Worm (Caenorhabditis elegans) whole organism, late embryonic: ENCODE measurements around the gene ceh-82.

Source experiments
- C38D4.7 ChIP-seq: fragments of 200-800 bp; sonication (Bioruptor generic); optimal IDR thresholded peaks from 2 replicates; lab custom pipeline; 2018; ENCODE audit warnings: mild to moderate bottlenecking, missing genetic modification characterization, moderate library complexity, missing compliant biosample characterization
- F13H6.1 ChIP-seq: sonication (generic microtip); optimal IDR thresholded peaks from 2 replicates; lab custom pipeline; 2016; ENCODE audit warnings: missing genetic modification characterization, missing compliant biosample characterization
- K09A11.1 ChIP-seq: sonication (generic microtip); optimal IDR thresholded peaks from 2 replicates; lab custom pipeline; 2017; ENCODE audit warnings: antibody characterized with exemption, mild to moderate bottlenecking, missing genetic modification characterization, missing compliant biosample characterization; ENCODE audit not compliant: insufficient read depth
- T23F11.4 ChIP-seq: fragments of 200-800 bp; sonication (Bioruptor generic); optimal IDR thresholded peaks from 2 replicates; lab custom pipeline; 2018; ENCODE audit warnings: mild to moderate bottlenecking, missing genetic modification characterization, missing compliant biosample characterization
- ama-1 ChIP-seq: fragments of 150-350 bp; optimal IDR thresholded peaks from 2 replicates; lab custom pipeline; 2014
- ceh-18 ChIP-seq: sonication (generic microtip); optimal IDR thresholded peaks from 2 replicates; lab custom pipeline; 2016; ENCODE audit warnings: missing genetic modification characterization, missing compliant biosample characterization
- ceh-19 ChIP-seq: fragments of 200-800 bp; sonication (Bioruptor generic); optimal IDR thresholded peaks from 2 replicates; lab custom pipeline; 2018; ENCODE audit warnings: mild to moderate bottlenecking, missing genetic modification characterization, missing compliant biosample characterization
- ceh-22 ChIP-seq: sonication (generic microtip); optimal IDR thresholded peaks from 2 replicates; lab custom pipeline; 2017; ENCODE audit warnings: missing biosample characterization, missing genetic modification characterization
- ceh-24 ChIP-seq: sonication (generic microtip); optimal IDR thresholded peaks from 2 replicates; lab custom pipeline; 2016; ENCODE audit warnings: mild to moderate bottlenecking, missing genetic modification characterization, missing compliant biosample characterization
- ceh-30 ChIP-seq: fragments of 150-350 bp; optimal IDR thresholded peaks from 2 replicates; lab custom pipeline; 2014; ENCODE audit warnings: missing biosample characterization, missing genetic modification characterization
- ceh-31 ChIP-seq: sonication (generic microtip); optimal IDR thresholded peaks from 2 replicates; lab custom pipeline; 2016; ENCODE audit warnings: missing genetic modification characterization, missing compliant biosample characterization
- ceh-45 ChIP-seq: fragments of 200-800 bp; sonication (Bioruptor generic); IDR thresholded peaks from 2 replicates; pipeline ENCODE4 v1.3.6; 2022; ENCODE audit warnings: missing genetic modification reagents, missing genetic modification characterization, missing compliant biosample characterization
- ceh-48 ChIP-seq: sonication (generic microtip); optimal IDR thresholded peaks from 2 replicates; lab custom pipeline; 2016; ENCODE audit warnings: missing genetic modification characterization, inconsistent platforms, missing compliant biosample characterization
- ceh-6 ChIP-seq: fragments of 200-800 bp; sonication (Bioruptor generic); optimal IDR thresholded peaks from 2 replicates; lab custom pipeline; 2018; ENCODE audit warnings: mild to moderate bottlenecking, missing genetic modification characterization, missing compliant biosample characterization
- che-1 ChIP-seq: sonication (generic microtip); optimal IDR thresholded peaks from 2 replicates; lab custom pipeline; 2016; ENCODE audit warnings: mild to moderate bottlenecking, missing genetic modification characterization, missing compliant biosample characterization
- dmd-4 ChIP-seq: sonication (generic microtip); optimal IDR thresholded peaks from 2 replicates; lab custom pipeline; 2016; ENCODE audit warnings: borderline replicate concordance, missing genetic modification characterization, missing compliant biosample characterization
- dve-1 ChIP-seq: sonication (generic microtip); optimal IDR thresholded peaks from 2 replicates; lab custom pipeline; 2017; ENCODE audit warnings: antibody characterized with exemption, mild to moderate bottlenecking, missing genetic modification characterization, missing compliant biosample characterization
- elt-4 ChIP-seq: sonication (generic microtip); optimal IDR thresholded peaks from 2 replicates; lab custom pipeline; 2016; ENCODE audit warnings: missing genetic modification characterization, missing compliant biosample characterization
- ets-4 ChIP-seq: sonication (generic microtip); optimal IDR thresholded peaks from 2 replicates; lab custom pipeline; 2016; ENCODE audit warnings: missing genetic modification characterization, missing compliant biosample characterization
- eyg-1 ChIP-seq: sonication (generic microtip); optimal IDR thresholded peaks from 2 replicates; lab custom pipeline; 2016; ENCODE audit warnings: missing genotype, missing genetic modification characterization, missing compliant biosample characterization
- fax-1 ChIP-seq: sonication (generic microtip); optimal IDR thresholded peaks from 2 replicates; lab custom pipeline; 2016; ENCODE audit warnings: missing genotype, missing genetic modification characterization, missing compliant biosample characterization
- fkh-6 ChIP-seq: sonication (generic microtip); optimal IDR thresholded peaks from 2 replicates; lab custom pipeline; 2016; ENCODE audit warnings: missing genetic modification characterization, missing compliant biosample characterization
- gmeb-2 ChIP-seq: sonication (generic microtip); optimal IDR thresholded peaks from 2 replicates; lab custom pipeline; 2016; ENCODE audit warnings: missing genetic modification characterization, inconsistent platforms, missing compliant biosample characterization
- hlh-15 ChIP-seq: sonication (generic microtip); optimal IDR thresholded peaks from 2 replicates; lab custom pipeline; 2016; ENCODE audit warnings: missing genetic modification characterization, missing compliant biosample characterization
- hlh-30 ChIP-seq: sonication (generic microtip); optimal IDR thresholded peaks from 2 replicates; lab custom pipeline; 2017; ENCODE audit warnings: antibody characterized with exemption, missing genetic modification characterization, missing compliant biosample characterization; ENCODE audit not compliant: insufficient read depth
- hlh-6 ChIP-seq: sonication (generic microtip); optimal IDR thresholded peaks from 2 replicates; lab custom pipeline; 2016; ENCODE audit warnings: missing genotype, missing genetic modification characterization, missing compliant biosample characterization
- hlh-8 ChIP-seq: sonication (generic microtip); optimal IDR thresholded peaks from 2 replicates; lab custom pipeline; 2016; ENCODE audit warnings: missing genotype, missing genetic modification characterization, missing compliant biosample characterization
- lim-6 ChIP-seq: sonication (generic microtip); optimal IDR thresholded peaks from 2 replicates; lab custom pipeline; 2016; ENCODE audit warnings: missing genetic modification characterization, missing compliant biosample characterization
- madf-2 ChIP-seq: sonication (generic microtip); optimal IDR thresholded peaks from 2 replicates; lab custom pipeline; 2017; ENCODE audit warnings: missing genetic modification characterization, missing compliant biosample characterization
- nfya-1 ChIP-seq: sonication (generic microtip); optimal IDR thresholded peaks from 2 replicates; lab custom pipeline; 2017; ENCODE audit warnings: missing genetic modification characterization, mild to moderate bottlenecking, missing compliant biosample characterization, antibody characterized with exemption, moderate library complexity
- nhr-232 ChIP-seq: sonication (generic microtip); optimal IDR thresholded peaks from 2 replicates; lab custom pipeline; 2016; ENCODE audit warnings: missing genetic modification characterization, missing compliant biosample characterization
- pax-1 ChIP-seq: fragments of 150-350 bp; optimal IDR thresholded peaks from 2 replicates; lab custom pipeline; 2014; ENCODE audit warnings: missing biosample characterization, missing genetic modification characterization
- pqm-1 ChIP-seq: sonication (generic microtip); optimal IDR thresholded peaks from 2 replicates; lab custom pipeline; 2016; ENCODE audit warnings: missing genetic modification characterization, missing compliant biosample characterization
- sdc-2 ChIP-seq: sonication (generic microtip); optimal IDR thresholded peaks from 2 replicates; lab custom pipeline; 2016; ENCODE audit warnings: missing genotype, missing genetic modification characterization, missing compliant biosample characterization
- sox-2 ChIP-seq: fragments of 200-800 bp; sonication (Bioruptor generic); IDR thresholded peaks from 2 replicates; pipeline ENCODE4 v1.3.6; 2022; ENCODE audit warnings: missing genetic modification reagents, missing genetic modification characterization, missing compliant biosample characterization
- sox-4 ChIP-seq: sonication (generic microtip); optimal IDR thresholded peaks from 2 replicates; lab custom pipeline; 2017; ENCODE audit warnings: mild to moderate bottlenecking, missing genetic modification characterization, inconsistent platforms, missing compliant biosample characterization
- tbx-2 ChIP-seq: sonication (generic microtip); optimal IDR thresholded peaks from 2 replicates; lab custom pipeline; 2016; ENCODE audit warnings: missing genetic modification characterization, missing compliant biosample characterization
- unc-55 ChIP-seq: sonication (generic microtip); optimal IDR thresholded peaks from 2 replicates; lab custom pipeline; 2017; ENCODE audit warnings: missing biosample characterization, missing genetic modification reagents, missing genetic modification characterization
- zip-5 ChIP-seq: sonication (generic microtip); optimal IDR thresholded peaks from 2 replicates; lab custom pipeline; 2016; ENCODE audit warnings: missing genetic modification characterization, missing compliant biosample characterization

Gene ceh-82

DNA sequence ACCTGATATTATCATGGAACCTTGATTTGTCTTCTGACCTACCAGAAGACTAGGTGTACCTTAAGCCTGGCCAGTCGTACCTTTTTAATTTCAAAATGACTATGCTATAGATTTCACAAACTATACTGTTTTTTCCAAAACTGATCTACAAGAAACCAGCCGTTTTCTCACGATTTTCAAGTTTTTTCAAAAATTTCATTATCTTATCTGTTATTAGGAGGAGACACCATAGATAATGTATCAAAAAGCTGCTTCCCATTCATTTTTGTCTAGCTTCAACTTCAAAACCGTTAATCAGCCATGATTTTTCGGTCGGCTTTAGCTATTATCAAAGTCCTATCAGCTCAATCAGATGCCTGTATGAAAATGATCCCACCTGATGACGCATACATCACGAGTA is 10.5 kb downstream of the ceh-82 start, which contains the start of gene F36H5.12:
TSS of gene F36H5.12 (plus strand) at position 301 of the 400 bp plus-strand sequence.
- TF ChIP-seq ceh-24: no peak
- no peak for TF ChIP-seq unc-55 (GFP tag; lab: Kevin White, UChicago)
- TF ChIP-seq madf-2 (tag; lab: Kevin White, UChicago): no peak
- TF ChIP-seq ceh-31 (tag; lab: Kevin White, UChicago): no peak
- no peak for TF ChIP-seq F13H6.1 (tag; lab: Kevin White, UChicago)
- no peak for TF ChIP-seq hlh-6 (tag; lab: Kevin White, UChicago)

- TF ChIP-seq eyg-1 (tag; lab: Kevin White, UChicago) (no peak), che-1 (tag; lab: Kevin White, UChicago) (no peak), ceh-19 (GFP tag; lab: Kevin White, UChicago) (no peak), ceh-30 (tag; lab: Kevin White, UChicago) (no peak), hlh-8 (tag; lab: Kevin White, UChicago) (no peak), sdc-2 (tag; lab: Kevin White, UChicago) (no peak), ama-1 (lab: Kevin White, UChicago) (no peak), fkh-6 (tag; lab: Kevin White, UChicago) (no peak), elt-4 (tag; lab: Kevin White, UChicago) (no peak), dve-1 (tag; lab: Kevin White, UChicago) (no peak), ceh-24 (no peak), hlh-6 (tag; lab: Kevin White, UChicago) (no peak)
- TF ChIP-seq, all 69 proteins: peak for 0
These were observed 12.2 kb downstream of the ceh-82 start, which contains the start of gene clec-19 for ce11 chrII:1744183-1744582. TSS of gene clec-19 (plus strand) at chrII:1744483.

- TF ChIP-seq fax-1 (no peak), sox-2 (GFP tag; lab: Robert Waterston, UW) (no peak), ceh-6 (no peak), tbx-2 (no peak), nhr-232 (tag; lab: Kevin White, UChicago) (no peak), sox-4 (no peak), che-1 (tag; lab: Kevin White, UChicago) (no peak), dmd-4 (no peak), ama-1 (lab: Kevin White, UChicago) (no peak), T23F11.4 (GFP tag; lab: Kevin White, UChicago) (no peak), hlh-15 (no peak), K09A11.1 (no peak), hlh-30 (no peak), hlh-8 (tag; lab: Kevin White, UChicago) (no peak)
These were observed 18.4 kb downstream of the ceh-82 start, which contains the start of the genes F36H5.13 and F36H5.8 for ce11 chrII:1750413-1750812. TSS of gene F36H5.13 (minus strand) at chrII:1750513. TSS of gene F36H5.8 (minus strand) at chrII:1750686.

- no peak for TF ChIP-seq ceh-6
- no peak for TF ChIP-seq sox-2 (GFP tag; lab: Robert Waterston, UW)
- TF ChIP-seq C38D4.7 (GFP tag; lab: Kevin White, UChicago): no peak
- no peak for TF ChIP-seq che-1 (tag; lab: Kevin White, UChicago)
- TF ChIP-seq ceh-19 (GFP tag; lab: Kevin White, UChicago): no peak
- TF ChIP-seq lim-6 (tag; lab: Kevin White, UChicago): no peak
- no peak for TF ChIP-seq ceh-18 (tag; lab: Kevin White, UChicago)
- TF ChIP-seq pax-1 (tag; lab: Kevin White, UChicago): no peak
- TF ChIP-seq hlh-15: no peak
These were observed 21.0 kb downstream of the ceh-82 start, which contains the start of gene F36H5.9 for ce11 chrII:1752990-1753389. TSS of gene F36H5.9 (minus strand) at chrII:1753090.

DNA sequence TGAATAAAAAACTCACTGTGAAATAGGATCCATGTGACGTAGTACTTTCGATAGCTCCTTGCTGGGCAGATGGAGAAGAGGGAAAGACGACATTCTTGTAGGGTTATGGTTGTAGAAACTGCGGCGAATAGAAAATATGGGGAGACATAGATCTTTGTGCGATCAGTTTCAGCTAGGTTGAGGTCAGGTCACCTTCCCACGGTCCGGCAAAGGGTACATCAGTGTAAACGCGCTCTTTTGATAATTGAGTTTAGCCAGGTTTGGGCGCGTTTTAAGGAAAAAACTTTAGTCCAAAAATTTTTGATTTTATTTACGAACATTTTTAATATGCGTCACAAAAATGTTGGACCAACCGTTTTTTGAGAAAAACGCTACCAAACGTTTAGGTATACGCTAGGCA is 24.0 kb downstream of the ceh-82 start, which contains the start of gene F36H5.17:
TSS of gene F36H5.17 (minus strand) at position 101 of the 400 bp plus-strand sequence.
- TF ChIP-seq tbx-2: no peak
- TF ChIP-seq, all 69 proteins: peak for 0

DNA sequence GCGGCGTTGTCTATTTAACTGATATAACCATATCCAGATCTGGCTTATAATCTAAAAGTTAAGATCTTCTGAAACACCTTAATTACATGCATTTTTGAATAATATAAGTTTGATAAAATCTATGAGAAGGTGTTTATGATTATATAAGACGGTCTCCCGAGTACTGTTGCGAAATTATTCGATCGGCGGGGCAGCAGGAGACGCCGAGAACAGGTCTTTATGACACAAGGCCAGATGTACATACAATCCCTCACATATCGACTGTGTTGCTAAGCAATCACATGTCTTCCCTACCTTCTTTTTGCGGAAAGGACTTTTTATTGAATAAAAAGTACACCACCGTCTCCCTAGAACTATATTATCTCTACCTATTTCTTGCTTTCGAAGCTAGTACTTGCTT is 24.6 kb downstream of the ceh-82 start, which contains the start of gene fbxb-53:
TSS of gene fbxb-53 (plus strand) at position 301 of the 400 bp plus-strand sequence.
- TF ChIP-seq dve-1 (tag; lab: Kevin White, UChicago): no peak
- TF ChIP-seq ceh-30 (tag; lab: Kevin White, UChicago): no peak
- TF ChIP-seq elt-4 (tag; lab: Kevin White, UChicago): no peak
- TF ChIP-seq nfya-1 (tag; lab: Kevin White, UChicago): no peak
- TF ChIP-seq tbx-2: no peak
- no peak for TF ChIP-seq ceh-45 (GFP tag; lab: Robert Waterston, UW)
- TF ChIP-seq ets-4 (tag; lab: Kevin White, UChicago): no peak
- no peak for TF ChIP-seq lim-6 (tag; lab: Kevin White, UChicago)
- no peak for TF ChIP-seq ceh-48 (tag; lab: Kevin White, UChicago)
- TF ChIP-seq madf-2 (tag; lab: Kevin White, UChicago): no peak
- no peak for TF ChIP-seq ceh-22 (tag; lab: Kevin White, UChicago)
- TF ChIP-seq gmeb-2 (tag; lab: Kevin White, UChicago): no peak
- no peak for TF ChIP-seq zip-5
- no peak for TF ChIP-seq ceh-18 (tag; lab: Kevin White, UChicago)
- no peak for TF ChIP-seq pqm-1 (tag; lab: Kevin White, UChicago)
